Fruit fly (Drosophila melanogaster) whole organism, prepupa: Measurements from ENCODE around the gene CG13288.

ENCODE experiments used
- Blimp-1 ChIP-seq: fragments of 200-800 bp; sonication (Bioruptor generic); optimal IDR thresholded peaks from 3 replicates; lab custom pipeline; 2017; ENCODE audit warnings: missing biosample characterization, missing genetic modification characterization, mild to moderate bottlenecking, moderate library complexity, missing genetic modification reagents
- CG11294 ChIP-seq: fragments of 200-800 bp; sonication (Bioruptor generic); IDR thresholded peaks from 2 replicates; pipeline ENCODE4 v1.3.6; 2022; ENCODE audit warnings: missing biosample characterization, missing genetic modification characterization
- CG11762 ChIP-seq: fragments of 200-800 bp; sonication (Bioruptor generic); optimal IDR thresholded peaks from 3 replicates; lab custom pipeline; 2016; ENCODE audit warnings: missing biosample characterization, missing genetic modification characterization; ENCODE audit not compliant: insufficient read depth
- CG15336 ChIP-seq: fragments of 200-800 bp; sonication (Bioruptor generic); IDR thresholded peaks from 2 replicates; pipeline ENCODE4 v1.3.6; 2022; ENCODE audit warnings: missing biosample characterization, missing genetic modification characterization
- CG1621 ChIP-seq: fragments of 200-800 bp; sonication (Bioruptor generic); optimal IDR thresholded peaks from 3 replicates; lab custom pipeline; 2018; ENCODE audit warnings: missing biosample characterization, mild to moderate bottlenecking, missing genetic modification characterization
- CG16779 ChIP-seq: fragments of 200-800 bp; sonication (Bioruptor generic); optimal IDR thresholded peaks from 3 replicates; lab custom pipeline; 2017; ENCODE audit warnings: missing biosample characterization, mild to moderate bottlenecking, missing genetic modification characterization
- CG3032 ChIP-seq: fragments of 200-800 bp; optimal IDR thresholded peaks from 2 replicates; lab custom pipeline; 2019; ENCODE audit warnings: missing biosample characterization, mild to moderate bottlenecking, missing genetic modification characterization, moderate library complexity
- CG32006 ChIP-seq: fragments of 200-800 bp; sonication (Bioruptor generic); optimal IDR thresholded peaks from 3 replicates; lab custom pipeline; 2017; ENCODE audit warnings: missing biosample characterization, mild to moderate bottlenecking, missing genetic modification characterization
- CG34406 ChIP-seq: fragments of 200-800 bp; sonication (Bioruptor generic); optimal IDR thresholded peaks from 3 replicates; lab custom pipeline; 2016; ENCODE audit warnings: missing biosample characterization, missing genetic modification characterization
- CG3919 ChIP-seq: fragments of 200-800 bp; sonication (Bioruptor generic); optimal IDR thresholded peaks from 3 replicates; lab custom pipeline; 2016; ENCODE audit warnings: missing biosample characterization, missing genetic modification characterization
- CG6163 ChIP-seq: fragments of 200-800 bp; sonication (Bioruptor generic); IDR thresholded peaks from 3 replicates; pipeline ENCODE4 v1.3.6; 2022; ENCODE audit warnings: missing biosample characterization, missing genetic modification characterization
- CG6276 ChIP-seq: fragments of 200-800 bp; sonication (Bioruptor generic); optimal IDR thresholded peaks from 2 replicates; lab custom pipeline; 2017; ENCODE audit warnings: missing biosample characterization, mild to moderate bottlenecking, missing genetic modification characterization
- CG6792 ChIP-seq: fragments of 200-800 bp; sonication (Bioruptor generic); optimal IDR thresholded peaks from 3 replicates; lab custom pipeline; 2016; ENCODE audit warnings: missing biosample characterization, missing genetic modification characterization
- CG6808 ChIP-seq: fragments of 200-800 bp; sonication (Bioruptor generic); optimal IDR thresholded peaks from 3 replicates; lab custom pipeline; 2017; ENCODE audit warnings: missing biosample characterization, missing genetic modification characterization, mild to moderate bottlenecking, moderate library complexity, missing genetic modification reagents
- CG6854 ChIP-seq: fragments of 200-800 bp; sonication (Bioruptor generic); optimal IDR thresholded peaks from 2 replicates; lab custom pipeline; 2017; ENCODE audit warnings: missing biosample characterization, mild to moderate bottlenecking, missing genetic modification characterization
- CG8119 ChIP-seq: fragments of 200-800 bp; sonication (Bioruptor generic); IDR thresholded peaks from 3 replicates; pipeline ENCODE4 v1.3.6; 2022; ENCODE audit warnings: missing biosample characterization, missing genetic modification characterization
- CG8319 ChIP-seq: fragments of 200-800 bp; sonication (Bioruptor generic); optimal IDR thresholded peaks from 3 replicates; lab custom pipeline; 2016; ENCODE audit warnings: missing biosample characterization, missing genetic modification characterization
- CG8632 ChIP-seq: fragments of 200-800 bp; sonication (Bioruptor generic); optimal IDR thresholded peaks from 3 replicates; lab custom pipeline; 2016; ENCODE audit warnings: missing biosample characterization, missing genetic modification characterization
- CG9139 ChIP-seq: fragments of 200-800 bp; sonication (Bioruptor generic); optimal IDR thresholded peaks from 3 replicates; lab custom pipeline; 2017; ENCODE audit warnings: missing biosample characterization, mild to moderate bottlenecking, missing genetic modification characterization
- Eip78C ChIP-seq: fragments of 200-800 bp; sonication (Bioruptor generic); peaks from one replicate; lab custom pipeline; 2016; ENCODE audit warnings: missing biosample characterization, missing genetic modification characterization
- Eip93F ChIP-seq: fragments of 200-800 bp; sonication (Bioruptor generic); optimal IDR thresholded peaks from 2 replicates; lab custom pipeline; 2016; ENCODE audit warnings: missing biosample characterization, mild to moderate bottlenecking, missing genetic modification characterization
- Ets21C ChIP-seq: fragments of 200-800 bp; sonication (Bioruptor generic); optimal IDR thresholded peaks from 3 replicates; lab custom pipeline; 2016; ENCODE audit warnings: missing biosample characterization, missing genetic modification characterization
- Ets96B ChIP-seq: fragments of 200-800 bp; optimal IDR thresholded peaks from 2 replicates; lab custom pipeline; 2019; ENCODE audit warnings: missing biosample characterization, mild to moderate bottlenecking, missing genetic modification characterization, moderate library complexity
- Gug ChIP-seq: fragments of 200-800 bp; sonication (Bioruptor generic); IDR thresholded peaks from 2 replicates; pipeline ENCODE4 v1.3.6; 2022; ENCODE audit warnings: missing biosample characterization, missing genetic modification characterization
- Hr38 ChIP-seq: sonication (Bioruptor generic); optimal IDR thresholded peaks from 2 replicates; lab custom pipeline; 2016; ENCODE audit warnings: missing biosample characterization, missing genetic modification characterization
- Hr39 ChIP-seq: fragments of 200-800 bp; sonication (Bioruptor generic); optimal IDR thresholded peaks from 2 replicates; lab custom pipeline; 2016; ENCODE audit warnings: missing biosample characterization, missing genetic modification characterization
- Hr4 ChIP-seq: fragments of 200-800 bp; sonication (Bioruptor generic); optimal IDR thresholded peaks from 3 replicates; lab custom pipeline; 2016; ENCODE audit warnings: missing biosample characterization, missing genetic modification characterization
- Lpt ChIP-seq: fragments of 200-800 bp; sonication (Bioruptor generic); optimal IDR thresholded peaks from 3 replicates; lab custom pipeline; 2016; ENCODE audit warnings: missing biosample characterization, missing genetic modification characterization
- OdsH ChIP-seq: fragments of 200-800 bp; sonication (Bioruptor generic); optimal IDR thresholded peaks from 3 replicates; lab custom pipeline; 2016; ENCODE audit warnings: missing biosample characterization, missing genetic modification characterization
- Sox102F ChIP-seq: fragments of 200-800 bp; sonication (Bioruptor generic); optimal IDR thresholded peaks from 2 replicates; lab custom pipeline; 2016; ENCODE audit warnings: missing biosample characterization, mild to moderate bottlenecking, missing genetic modification characterization
- Sox14 ChIP-seq: fragments of 200-800 bp; sonication (Bioruptor generic); optimal IDR thresholded peaks from 3 replicates; lab custom pipeline; 2016; ENCODE audit warnings: missing biosample characterization, missing genetic modification characterization
- Sox15 ChIP-seq: fragments of 200-800 bp; sonication (Bioruptor generic); optimal IDR thresholded peaks from 3 replicates; lab custom pipeline; 2016; ENCODE audit warnings: missing biosample characterization, missing genetic modification characterization
- achi ChIP-seq: fragments of 200-800 bp; sonication (Bioruptor generic); optimal IDR thresholded peaks from 3 replicates; lab custom pipeline; 2016; ENCODE audit warnings: missing biosample characterization, missing genetic modification characterization
- acj6 ChIP-seq: fragments of 200-800 bp; sonication (Bioruptor generic); optimal IDR thresholded peaks from 3 replicates; lab custom pipeline; 2016; ENCODE audit warnings: missing biosample characterization, missing genetic modification characterization
- cyc ChIP-seq: fragments of 200-800 bp; sonication (Bioruptor generic); optimal IDR thresholded peaks from 3 replicates; lab custom pipeline; 2016; ENCODE audit warnings: missing biosample characterization, missing genetic modification characterization
- dac ChIP-seq: fragments of 200-800 bp; sonication (Bioruptor generic); optimal IDR thresholded peaks from 2 replicates; lab custom pipeline; 2017; ENCODE audit warnings: missing biosample characterization, mild to moderate bottlenecking, missing genetic modification characterization
- dsx ChIP-seq: fragments of 200-800 bp; optimal IDR thresholded peaks from 3 replicates; lab custom pipeline; 2019; ENCODE audit warnings: missing biosample characterization, mild to moderate bottlenecking, missing genetic modification characterization, moderate library complexity; ENCODE audit not compliant: poor library complexity, severe bottlenecking
- eg ChIP-seq: fragments of 200-800 bp; sonication (Bioruptor generic); IDR thresholded peaks from 3 replicates; pipeline ENCODE4 v1.3.6; 2022; ENCODE audit warnings: missing biosample characterization, missing genetic modification characterization
- esn ChIP-seq: fragments of 200-800 bp; sonication (Bioruptor generic); optimal IDR thresholded peaks from 2 replicates; lab custom pipeline; 2016; ENCODE audit warnings: missing biosample characterization, mild to moderate bottlenecking, missing genetic modification characterization, moderate library complexity
- fd59A ChIP-seq: fragments of 200-800 bp; sonication (Bioruptor generic); optimal IDR thresholded peaks from 2 replicates; lab custom pipeline; 2017; ENCODE audit warnings: missing biosample characterization, mild to moderate bottlenecking, missing genetic modification characterization, missing genetic modification reagents
- fkh ChIP-seq: fragments of 200-800 bp; sonication (Bioruptor generic); optimal IDR thresholded peaks from 3 replicates; lab custom pipeline; 2017; ENCODE audit warnings: missing biosample characterization, mild to moderate bottlenecking, missing genetic modification characterization, moderate library complexity
- lz ChIP-seq: fragments of 200-800 bp; sonication (Bioruptor generic); optimal IDR thresholded peaks from 3 replicates; lab custom pipeline; 2016; ENCODE audit warnings: missing biosample characterization, missing genetic modification characterization
- net ChIP-seq: fragments of 200-800 bp; sonication (Bioruptor generic); optimal IDR thresholded peaks from 3 replicates; lab custom pipeline; 2016; ENCODE audit warnings: missing biosample characterization, missing genetic modification characterization
- pdm3 ChIP-seq: fragments of 200-800 bp; sonication (Bioruptor generic); optimal IDR thresholded peaks from 3 replicates; lab custom pipeline; 2016; ENCODE audit warnings: missing biosample characterization, missing genetic modification characterization
- spab ChIP-seq: fragments of 200-800 bp; sonication (Bioruptor generic); optimal IDR thresholded peaks from 2 replicates; lab custom pipeline; 2017; ENCODE audit warnings: missing biosample characterization, mild to moderate bottlenecking, missing genetic modification characterization, missing genetic modification reagents
- ss ChIP-seq, 2 experiments: fragments of 200-800 bp; sonication (Bioruptor generic); optimal IDR thresholded peaks; 2 replicates in 1 of 2; 3 replicates in 1 of 2; lab custom pipeline; 2017 to 2018; ENCODE audit warnings: mild to moderate bottlenecking in 2 of 2, missing biosample characterization in 2 of 2, missing genetic modification characterization in 2 of 2, moderate library complexity in 1 of 2
- svp ChIP-seq: fragments of 200-800 bp; sonication (Bioruptor generic); peaks from one replicate; lab custom pipeline; 2016; ENCODE audit warnings: missing biosample characterization, missing genetic modification characterization
- vri ChIP-seq: fragments of 200-800 bp; sonication (Bioruptor generic); optimal IDR thresholded peaks from 3 replicates; lab custom pipeline; 2016; ENCODE audit warnings: missing biosample characterization, mild to moderate bottlenecking, missing genetic modification characterization

Gene CG13288

DNA sequence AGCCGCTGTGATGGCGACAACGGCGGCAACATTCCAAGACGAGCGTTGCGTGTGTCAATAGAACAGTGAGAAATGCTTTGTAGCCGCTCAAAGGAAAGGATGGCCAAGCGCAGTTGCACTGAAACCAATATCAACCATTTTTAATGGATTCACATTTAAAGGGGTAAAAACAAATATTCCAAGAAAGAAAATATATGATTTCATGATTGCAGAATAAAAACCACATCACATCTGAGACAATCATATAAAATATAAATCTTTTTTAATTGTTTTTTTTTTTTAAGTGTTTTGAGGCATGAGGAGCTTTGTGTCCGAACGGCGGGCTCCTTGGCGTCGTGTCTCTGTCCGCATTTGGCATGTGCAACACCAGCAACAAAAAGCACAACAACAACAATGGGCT, 33.9 kb downstream of the CG13288 start (continued):
- TF ChIP-seq Eip78C: peak; percentile 75
- TF ChIP-seq CG6808 (GFP tag; lab: Kevin White, UChicago): no peak
- peak; percentile 7 for TF ChIP-seq Hr39 (GFP tag; lab: Kevin White, UChicago)
- TF ChIP-seq CG3032 (tag; lab: Kevin White, UChicago): peak; percentile 6
- TF ChIP-seq CG16779: peak; percentile 14
- TF ChIP-seq acj6 (GFP tag; lab: Kevin White, UChicago): peak; percentile 34
- peak; percentile 24 for TF ChIP-seq spab (GFP tag; lab: Kevin White, UChicago)
- TF ChIP-seq eg (GFP tag; lab: Robert Waterston, UW): peak; percentile 56; the same call in 2 of the 3 replicates
- TF ChIP-seq vri (GFP tag; lab: Kevin White, UChicago): no peak
- peak; percentile 74 for TF ChIP-seq CG6163 (GFP tag; lab: Robert Waterston, UW)
- peak in 1 of 2 experiments; percentile 22 for TF ChIP-seq ss (GFP tag; optimal IDR thresholded peaks at IDR 0.05; lab: Kevin White, UChicago)
- TF ChIP-seq cyc (GFP tag; lab: Kevin White, UChicago): no peak
- TF ChIP-seq, all 60 proteins: peak for 30

DNA sequence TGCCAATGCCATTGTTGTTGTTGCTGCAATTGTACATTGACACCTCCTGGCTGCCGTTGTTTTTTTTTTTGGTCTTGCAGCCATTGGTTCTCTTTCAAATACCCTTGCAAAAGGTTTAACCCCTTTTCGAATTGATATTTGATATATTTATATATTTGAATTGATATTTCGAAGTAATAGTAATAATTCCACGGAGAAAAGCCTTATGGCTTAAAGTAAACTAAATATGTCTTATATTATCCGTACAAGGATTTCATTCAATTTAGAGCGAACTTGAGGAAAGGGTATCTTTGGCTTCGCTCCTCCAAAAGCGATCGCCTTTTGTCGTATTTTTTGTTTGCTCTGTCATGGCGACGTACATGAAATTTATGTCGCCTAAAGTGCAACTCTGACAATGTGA, 34.3 kb downstream of the CG13288 start:
- no peak for TF ChIP-seq Sox14 (GFP tag; lab: Kevin White, UChicago)
- TF ChIP-seq spab (GFP tag; lab: Kevin White, UChicago): peak; percentile 3
- no peak for TF ChIP-seq CG6854 (GFP tag; lab: Kevin White, UChicago)
- TF ChIP-seq CG8119 (GFP tag; lab: Robert Waterston, UW): peak; percentile 39; the same call in 1 of the 3 replicates
- TF ChIP-seq eg (GFP tag; lab: Robert Waterston, UW): peak; percentile 36; the same call in 2 of the 3 replicates
- no peak for TF ChIP-seq Sox15 (GFP tag; lab: Kevin White, UChicago)
- no peak for TF ChIP-seq Lpt (GFP tag; lab: Kevin White, UChicago)
- TF ChIP-seq CG6808 (GFP tag; lab: Kevin White, UChicago): peak; percentile 45
- no peak for TF ChIP-seq CG6792 (GFP tag; lab: Kevin White, UChicago)
- no peak for TF ChIP-seq Gug (GFP tag; lab: Robert Waterston, UW)
- TF ChIP-seq Eip78C: peak; percentile 82
- TF ChIP-seq CG15336 (GFP tag; lab: Robert Waterston, UW): peak; percentile 22; the same call in 1 of the 2 replicates
- peak; percentile 26 for TF ChIP-seq CG1621 (tag; lab: Kevin White, UChicago)
- no peak for TF ChIP-seq CG3919 (GFP tag; lab: Kevin White, UChicago)
- TF ChIP-seq fd59A (GFP tag; lab: Kevin White, UChicago): peak; percentile 29
- peak; percentile 64 for TF ChIP-seq dsx (GFP tag; lab: Kevin White, UChicago)
- peak; percentile 11 for TF ChIP-seq Sox102F (GFP tag; lab: Kevin White, UChicago)
- TF ChIP-seq Ets96B (tag; lab: Kevin White, UChicago): peak; percentile 66
- no peak for TF ChIP-seq CG8632
- no peak for TF ChIP-seq Blimp-1 (GFP tag; lab: Kevin White, UChicago)
- no peak for TF ChIP-seq vri (GFP tag; lab: Kevin White, UChicago)
- TF ChIP-seq CG11294 (GFP tag; lab: Robert Waterston, UW): no peak
- TF ChIP-seq Hr4 (GFP tag; lab: Kevin White, UChicago): no peak
- no peak for TF ChIP-seq CG11762 (GFP tag; lab: Kevin White, UChicago)
- peak; percentile 50 for TF ChIP-seq esn (GFP tag; lab: Kevin White, UChicago)
- TF ChIP-seq CG6276 (GFP tag; lab: Kevin White, UChicago): no peak
- no peak for TF ChIP-seq net (GFP tag; lab: Kevin White, UChicago)
- TF ChIP-seq CG16779: no peak
- no peak for TF ChIP-seq Ets21C
- no peak for TF ChIP-seq Eip93F (GFP tag; lab: Kevin White, UChicago)
- no peak for TF ChIP-seq cyc (GFP tag; lab: Kevin White, UChicago)
- TF ChIP-seq lz (GFP tag; lab: Kevin White, UChicago): no peak
- peak; percentile 15 for TF ChIP-seq pdm3 (GFP tag; lab: Kevin White, UChicago)
- peak; percentile 57 for TF ChIP-seq CG32006 (GFP tag; lab: Kevin White, UChicago)
- peak; percentile 25 for TF ChIP-seq dac (GFP tag; lab: Kevin White, UChicago)
- TF ChIP-seq OdsH (GFP tag; lab: Kevin White, UChicago): peak; percentile 55
- TF ChIP-seq ss (GFP tag; optimal IDR thresholded peaks at IDR 0.05; lab: Kevin White, UChicago): peak; percentile 43 to 50
- peak; percentile 25 for TF ChIP-seq CG6163 (GFP tag; lab: Robert Waterston, UW)
- peak; percentile 16 for TF ChIP-seq CG34406 (GFP tag; lab: Kevin White, UChicago)
- peak; percentile 60 for TF ChIP-seq CG3032 (tag; lab: Kevin White, UChicago)
- peak; percentile 50 for TF ChIP-seq achi (GFP tag; lab: Kevin White, UChicago)
- TF ChIP-seq Hr38 (GFP tag; lab: Kevin White, UChicago): no peak
- no peak for TF ChIP-seq CG9139 (GFP tag; lab: Kevin White, UChicago)
- TF ChIP-seq CG8319: no peak
- peak; percentile 68 for TF ChIP-seq svp (GFP tag; lab: Kevin White, UChicago)
- TF ChIP-seq fkh (GFP tag; lab: Kevin White, UChicago): no peak
